4 fruit fly cellular contexts compared by ENCODE assay signal in the genomic region with DNA sequence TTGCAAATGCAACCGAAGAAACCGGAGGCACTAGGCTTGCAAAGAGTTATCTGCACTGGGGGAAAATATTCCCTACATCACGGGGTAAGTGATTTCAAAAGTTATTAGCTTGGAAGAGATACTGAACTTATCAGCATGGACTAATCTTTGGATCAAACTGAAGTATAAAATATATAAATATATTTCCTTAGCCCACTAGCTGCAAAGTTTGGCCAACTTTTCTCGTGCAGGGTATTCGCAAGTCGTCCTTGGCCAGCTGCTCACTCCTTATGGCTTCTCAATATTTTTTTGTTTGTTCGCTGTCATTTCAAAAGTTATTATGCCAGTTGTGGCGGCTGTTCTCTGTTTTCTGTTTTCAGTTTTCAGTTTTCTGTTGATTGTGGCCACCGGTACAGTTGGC.
TF ChIP-seq lines count a peak whose summit lies in the region.

No protein-coding gene starts in this region.

- no peak for TF ChIP-seq CTCF in whole organism, embryonic (GFP tag; optimal IDR thresholded peaks at IDR 0.05; lab: Kevin White, UChicago)

TF ChIP-seq in whole organism, embryonic, 481 proteins besides CTCF, POLR2A, EP300 and RAD21:
- TF ChIP-seq CG17829 (tag; optimal IDR thresholded peaks at IDR 0.05; lab: Kevin White, UChicago) (no peak), D19A (tag; optimal IDR thresholded peaks at IDR 0.05; lab: Kevin White, UChicago) (peak; percentile 25), inv (GFP tag; IDR thresholded peaks at IDR 0.05; lab: Robert Waterston, UW; ENCODE audit: partially characterized antibody) (no peak), CG7271 (tag; optimal IDR thresholded peaks at IDR 0.05; lab: Kevin White, UChicago) (no peak), Drgx (GFP tag; IDR thresholded peaks at IDR 0.05; lab: Robert Waterston, UW) (0 out of 2 replicates have a peak, but pooled peaks have one; percentile 29), corto (GFP tag; optimal IDR thresholded peaks at IDR 0.05; lab: Kevin White, UChicago) (peak; percentile 13)

TF ChIP-seq in whole organism, prepupa, 60 proteins besides CTCF, POLR2A, EP300 and RAD21 (continues in another document):
- TF ChIP-seq Sox14 (GFP tag; optimal IDR thresholded peaks at IDR 0.05; lab: Kevin White, UChicago) (peak; percentile 2), fkh (GFP tag; optimal IDR thresholded peaks at IDR 0.05; lab: Kevin White, UChicago) (no peak), Sox102F (GFP tag; optimal IDR thresholded peaks at IDR 0.05; lab: Kevin White, UChicago) (no peak), CG1621 (tag; optimal IDR thresholded peaks at IDR 0.05; lab: Kevin White, UChicago) (no peak), cyc (GFP tag; optimal IDR thresholded peaks at IDR 0.05; lab: Kevin White, UChicago) (peak; percentile 23), Eip78C (GFP tag; lab: Kevin White, UChicago) (peak; percentile 81), CG6808 (GFP tag; optimal IDR thresholded peaks at IDR 0.05; lab: Kevin White, UChicago) (peak; percentile 34), topi (GFP tag; optimal IDR thresholded peaks at IDR 0.05; lab: Kevin White, UChicago) (peak; percentile 56), Hr38 (GFP tag; optimal IDR thresholded peaks at IDR 0.05; lab: Kevin White, UChicago) (no peak), CG7368 (GFP tag; optimal IDR thresholded peaks at IDR 0.05; lab: Kevin White, UChicago) (no peak), CG8632 (GFP tag; optimal IDR thresholded peaks at IDR 0.05; lab: Kevin White, UChicago) (no peak), CG15336 (GFP tag; IDR thresholded peaks at IDR 0.05; lab: Robert Waterston, UW) (no peak), Hr39 (GFP tag; optimal IDR thresholded peaks at IDR 0.05; lab: Kevin White, UChicago) (no peak), CG8119 (GFP tag; IDR thresholded peaks at IDR 0.05; lab: Robert Waterston, UW) (0 out of 3 replicates have a peak, but pooled peaks have one; percentile 30), eg (GFP tag; IDR thresholded peaks at IDR 0.05; lab: Robert Waterston, UW) (no peak), fd59A (GFP tag; optimal IDR thresholded peaks at IDR 0.05; lab: Kevin White, UChicago) (peak; percentile 5), CG32006 (GFP tag; optimal IDR thresholded peaks at IDR 0.05; lab: Kevin White, UChicago) (peak; percentile 25), OdsH (GFP tag; optimal IDR thresholded peaks at IDR 0.05; lab: Kevin White, UChicago) (peak; percentile 32), Gug (GFP tag; IDR thresholded peaks at IDR 0.05; lab: Robert Waterston, UW) (no peak), dsx (GFP tag; optimal IDR thresholded peaks at IDR 0.05; lab: Kevin White, UChicago; ENCODE audit: poor library complexity, severe bottlenecking) (peak; percentile 43), Ets96B (tag; optimal IDR thresholded peaks at IDR 0.05; lab: Kevin White, UChicago) (peak; percentile 39), CG8319 (GFP tag; optimal IDR thresholded peaks at IDR 0.05; lab: Kevin White, UChicago) (no peak), CG9139 (GFP tag; optimal IDR thresholded peaks at IDR 0.05; lab: Kevin White, UChicago) (no peak), Lpt (GFP tag; optimal IDR thresholded peaks at IDR 0.05; lab: Kevin White, UChicago) (no peak), Eip93F (GFP tag; optimal IDR thresholded peaks at IDR 0.05; lab: Kevin White, UChicago) (no peak), CG11762 (GFP tag; optimal IDR thresholded peaks at IDR 0.05; lab: Kevin White, UChicago; ENCODE audit: insufficient read depth) (peak; percentile 7), CG10669 (GFP tag; optimal IDR thresholded peaks at IDR 0.05; lab: Kevin White, UChicago) (peak; percentile 39)

TF ChIP-seq in whole organism, pupa, 21 proteins besides CTCF, POLR2A, EP300 and RAD21:
- TF ChIP-seq gl (tag; optimal IDR thresholded peaks at IDR 0.05; lab: Kevin White, UChicago) (no peak), CG12605 (GFP tag; IDR thresholded peaks at IDR 0.05; lab: Robert Waterston, UW) (no peak), CG17806 (tag; optimal IDR thresholded peaks at IDR 0.05; lab: Kevin White, UChicago) (peak; percentile 59), CG32121 (GFP tag; IDR thresholded peaks at IDR 0.05; lab: Robert Waterston, UW) (peak; percentile 32; the same call in 1 of the 2 replicates), Pif1A (GFP tag; optimal IDR thresholded peaks at IDR 0.05; lab: Kevin White, UChicago) (peak; percentile 17), D1 (tag; optimal IDR thresholded peaks at IDR 0.05; lab: Kevin White, UChicago) (no peak), fd96Ca (GFP tag; IDR thresholded peaks at IDR 0.05; lab: Robert Waterston, UW) (peak; percentile 51; the same call in 2 of the 3 replicates), Pif1B (GFP tag; optimal IDR thresholded peaks at IDR 0.05; lab: Kevin White, UChicago) (peak; percentile 47), CG15710 (tag; optimal IDR thresholded peaks at IDR 0.05; lab: Kevin White, UChicago) (peak; percentile 44), CG14655 (GFP tag; optimal IDR thresholded peaks at IDR 0.05; lab: Kevin White, UChicago) (peak; percentile 33), Snoo (tag; optimal IDR thresholded peaks at IDR 0.05; lab: Kevin White, UChicago) (peak; percentile 40), CG9948 (tag; optimal IDR thresholded peaks at IDR 0.05; lab: Kevin White, UChicago) (peak; percentile 31), CG4496 (GFP tag; IDR thresholded peaks at IDR 0.05; lab: Robert Waterston, UW) (peak; percentile 28; the same call in 1 of the 3 replicates), CG34367 (tag; optimal IDR thresholded peaks at IDR 0.05; lab: Kevin White, UChicago) (no peak), CG8159 (tag; optimal IDR thresholded peaks at IDR 0.05; lab: Kevin White, UChicago) (peak; percentile 66), CG13204 (GFP tag; optimal IDR thresholded peaks at IDR 0.05; lab: Kevin White, UChicago) (no peak), CG8301 (tag; optimal IDR thresholded peaks at IDR 0.05; lab: Kevin White, UChicago) (no peak), rn (GFP tag; IDR thresholded peaks at IDR 0.05; lab: Robert Waterston, UW) (no peak), EcR (GFP tag; optimal IDR thresholded peaks at IDR 0.05; lab: Kevin White, UChicago) (no peak), Ets98B (GFP tag; IDR thresholded peaks at IDR 0.05; lab: Robert Waterston, UW) (peak; percentile 39; the same call in 1 of the 2 replicates), CG10348 (GFP tag; IDR thresholded peaks at IDR 0.05; lab: Robert Waterston, UW) (no peak)

TF ChIP-seq in whole organism, wandering third instar larva, 38 proteins besides CTCF, POLR2A, EP300 and RAD21:
- TF ChIP-seq OdsH (GFP tag; optimal IDR thresholded peaks at IDR 0.05; lab: Kevin White, UChicago): peak; percentile 11
- TF ChIP-seq dmrt93B (GFP tag; optimal IDR thresholded peaks at IDR 0.05; lab: Kevin White, UChicago): no peak
- peak in 1 of 2 experiments; percentile 47 for TF ChIP-seq foxo (GFP tag; optimal IDR thresholded peaks at IDR 0.05; lab: Kevin White, UChicago)
- TF ChIP-seq GATAd (GFP tag; optimal IDR thresholded peaks at IDR 0.05; lab: Kevin White, UChicago): no peak
- peak; percentile 35 for TF ChIP-seq rgr (GFP tag; optimal IDR thresholded peaks at IDR 0.05; lab: Kevin White, UChicago)
- peak; percentile 25 for TF ChIP-seq fru (GFP tag; optimal IDR thresholded peaks at IDR 0.05; lab: Kevin White, UChicago)
- peak; percentile 21 for TF ChIP-seq Sp1 (GFP tag; optimal IDR thresholded peaks at IDR 0.05; lab: Kevin White, UChicago)
- no peak for TF ChIP-seq brk (GFP tag; optimal IDR thresholded peaks at IDR 0.05; lab: Kevin White, UChicago)
- no peak for TF ChIP-seq Dif (GFP tag; optimal IDR thresholded peaks at IDR 0.05; lab: Kevin White, UChicago; ENCODE audit: partially characterized antibody)
- TF ChIP-seq CG9705 (GFP tag; optimal IDR thresholded peaks at IDR 0.05; lab: Kevin White, UChicago): no peak
- TF ChIP-seq Hnf4 (GFP tag; optimal IDR thresholded peaks at IDR 0.05; lab: Kevin White, UChicago): no peak
- TF ChIP-seq h (GFP tag; optimal IDR thresholded peaks at IDR 0.05; lab: Kevin White, UChicago): peak; percentile 38
- peak; percentile 44 for TF ChIP-seq HLH106 (tag; optimal IDR thresholded peaks at IDR 0.05; lab: Kevin White, UChicago)
- peak; percentile 20 for TF ChIP-seq sage (GFP tag; optimal IDR thresholded peaks at IDR 0.05; lab: Kevin White, UChicago)
- no peak for TF ChIP-seq jim (GFP tag; optimal IDR thresholded peaks at IDR 0.05; lab: Kevin White, UChicago)
- no peak for TF ChIP-seq Dfd (GFP tag; optimal IDR thresholded peaks at IDR 0.05; lab: Kevin White, UChicago)
- TF ChIP-seq tai (GFP tag; optimal IDR thresholded peaks at IDR 0.05; lab: Kevin White, UChicago): no peak
